Worm (Caenorhabditis elegans) whole organism, L2 larva: ENCODE measurements around the gene ddl-1.

ENCODE experiments used
- C34F6.9 ChIP-seq: fragments of 150-350 bp; optimal IDR thresholded peaks from 2 replicates; lab custom pipeline; 2014; ENCODE audit warnings: missing biosample characterization, missing genetic modification characterization
- F13H6.1 ChIP-seq: sonication (generic microtip); optimal IDR thresholded peaks from 2 replicates; lab custom pipeline; 2016; ENCODE audit warnings: missing genetic modification characterization, missing compliant biosample characterization
- ZK546.5 ChIP-seq: sonication (generic microtip); optimal IDR thresholded peaks from 2 replicates; lab custom pipeline; 2017; ENCODE audit warnings: missing biosample characterization, missing genetic modification characterization
- aly-2 ChIP-seq: fragments of 150-350 bp; optimal IDR thresholded peaks from 2 replicates; lab custom pipeline; 2014; ENCODE audit warnings: missing biosample characterization, missing genetic modification characterization
- ama-1 ChIP-seq: fragments of 150-350 bp; optimal IDR thresholded peaks from 2 replicates; lab custom pipeline; 2018; ENCODE audit warnings: inconsistent platforms
- blmp-1 ChIP-seq: sonication (generic microtip); optimal IDR thresholded peaks from 2 replicates; lab custom pipeline; 2017; ENCODE audit warnings: missing genetic modification characterization, mild to moderate bottlenecking, missing compliant biosample characterization, antibody characterized with exemption, moderate library complexity; ENCODE audit not compliant: insufficient read depth
- ceh-16 ChIP-seq: fragments of 150-350 bp; optimal IDR thresholded peaks from 2 replicates; lab custom pipeline; 2014; ENCODE audit warnings: missing biosample characterization, missing genetic modification characterization
- ceh-82 ChIP-seq: fragments of 150-350 bp; optimal IDR thresholded peaks from 2 replicates; lab custom pipeline; 2014; ENCODE audit warnings: missing biosample characterization, missing genetic modification characterization
- dmd-4 ChIP-seq: sonication (generic microtip); optimal IDR thresholded peaks from 2 replicates; lab custom pipeline; 2017; ENCODE audit warnings: missing biosample characterization, missing genetic modification characterization
- egl-27 ChIP-seq: sonication (generic microtip); optimal IDR thresholded peaks from 3 replicates; lab custom pipeline; 2017; ENCODE audit warnings: missing biosample characterization, missing genetic modification reagents, missing genetic modification characterization
- elt-1 ChIP-seq: fragments of 150-350 bp; optimal IDR thresholded peaks from 2 replicates; lab custom pipeline; 2014; ENCODE audit warnings: missing biosample characterization, missing genetic modification characterization
- elt-3 ChIP-seq: sonication (generic microtip); optimal IDR thresholded peaks from 2 replicates; lab custom pipeline; 2017; ENCODE audit warnings: missing biosample characterization, missing genetic modification characterization
- fos-1 ChIP-seq: fragments of 150-350 bp; optimal IDR thresholded peaks from 2 replicates; lab custom pipeline; 2014; ENCODE audit warnings: missing biosample characterization, missing genetic modification characterization
- gmeb-1 ChIP-seq: fragments of 150-350 bp; optimal IDR thresholded peaks from 2 replicates; lab custom pipeline; 2014; ENCODE audit warnings: missing biosample characterization, missing genetic modification characterization
- lin-11 ChIP-seq: fragments of 150-350 bp; sonication (generic microtip); optimal IDR thresholded peaks from 2 replicates; lab custom pipeline; 2014; ENCODE audit warnings: missing biosample characterization, missing genetic modification characterization, inconsistent platforms, mixed read lengths
- lin-13 ChIP-seq: fragments of 150-350 bp; optimal IDR thresholded peaks from 2 replicates; lab custom pipeline; 2014; ENCODE audit warnings: missing biosample characterization, missing genetic modification reagents, missing genetic modification characterization
- lin-39 ChIP-seq: fragments of 150-350 bp; optimal IDR thresholded peaks from 2 replicates; lab custom pipeline; 2014; ENCODE audit warnings: missing biosample characterization, missing genetic modification reagents, missing genetic modification characterization
- lsy-2 ChIP-seq, 2 experiments: fragments of 150-350 bp in 1 of 2; sonication (generic microtip) in 1 of 2; optimal IDR thresholded peaks; 2 replicates each; lab custom pipeline; 2014 to 2017; ENCODE audit warnings: missing biosample characterization in 2 of 2, missing genetic modification characterization in 2 of 2
- mab-5 ChIP-seq: fragments of 150-350 bp; optimal IDR thresholded peaks from 2 replicates; lab custom pipeline; 2014; ENCODE audit warnings: missing biosample characterization, missing genetic modification characterization
- mdl-1 ChIP-seq, 2 experiments: fragments of 150-350 bp in 1 of 2; sonication (generic microtip) in 1 of 2; optimal IDR thresholded peaks; 2 replicates each; lab custom pipeline; 2017; ENCODE audit warnings: missing biosample characterization in 2 of 2, missing genetic modification characterization in 2 of 2
- nhr-11 ChIP-seq: fragments of 150-350 bp; optimal IDR thresholded peaks from 2 replicates; lab custom pipeline; 2014; ENCODE audit warnings: missing biosample characterization, missing genetic modification characterization
- nhr-12 ChIP-seq: fragments of 150-350 bp; optimal IDR thresholded peaks from 2 replicates; lab custom pipeline; 2014; ENCODE audit warnings: missing biosample characterization, missing genetic modification characterization
- nhr-129 ChIP-seq: fragments of 150-350 bp; optimal IDR thresholded peaks from 2 replicates; lab custom pipeline; 2014; ENCODE audit warnings: missing biosample characterization, missing genetic modification characterization
- nhr-21 ChIP-seq: fragments of 150-350 bp; optimal IDR thresholded peaks from 2 replicates; lab custom pipeline; 2014; ENCODE audit warnings: missing biosample characterization, missing genetic modification characterization
- nhr-237 ChIP-seq: fragments of 150-350 bp; optimal IDR thresholded peaks from 2 replicates; lab custom pipeline; 2014; ENCODE audit warnings: missing biosample characterization, missing genetic modification characterization
- nhr-6 ChIP-seq: fragments of 150-350 bp; optimal IDR thresholded peaks from 2 replicates; lab custom pipeline; 2014; ENCODE audit warnings: missing biosample characterization, missing genetic modification characterization
- skn-1 ChIP-seq: sonication (generic microtip); optimal IDR thresholded peaks from 2 replicates; lab custom pipeline; 2017; ENCODE audit warnings: missing biosample characterization, missing genetic modification characterization
- sma-9 ChIP-seq, 2 experiments: fragments of 150-350 bp in 1 of 2; sonication (generic microtip) in 1 of 2; optimal IDR thresholded peaks; 2 replicates each; lab custom pipeline; 2014 to 2016; ENCODE audit warnings: missing genetic modification characterization in 2 of 2, mild to moderate bottlenecking in 1 of 2, missing biosample characterization in 1 of 2, missing compliant biosample characterization in 1 of 2, missing genetic modification reagents in 1 of 2, moderate library complexity in 1 of 2
- snpc-4 ChIP-seq: fragments of 150-350 bp; optimal IDR thresholded peaks from 2 replicates; lab custom pipeline; 2014; ENCODE audit warnings: missing biosample characterization, missing genetic modification characterization
- unc-39 ChIP-seq: fragments of 150-350 bp; optimal IDR thresholded peaks from 2 replicates; lab custom pipeline; 2014; ENCODE audit warnings: missing biosample characterization, missing genetic modification characterization
- unc-55 ChIP-seq: fragments of 150-350 bp; sonication (generic microtip); optimal IDR thresholded peaks from 3 replicates; lab custom pipeline; 2014; ENCODE audit warnings: missing biosample characterization, missing genetic modification reagents, missing genetic modification characterization
- unc-62 ChIP-seq: fragments of 150-350 bp; optimal IDR thresholded peaks from 2 replicates; lab custom pipeline; 2014; ENCODE audit warnings: missing biosample characterization, missing genetic modification reagents, missing genetic modification characterization
- zag-1 ChIP-seq: fragments of 150-350 bp; optimal IDR thresholded peaks from 2 replicates; lab custom pipeline; 2014; ENCODE audit warnings: missing biosample characterization, missing genetic modification characterization
- ztf-1 ChIP-seq: fragments of 200-800 bp; sonication (Bioruptor generic); conservative IDR thresholded peaks from 2 replicates; pipeline ENCODE4 v1.3.6; 2022; ENCODE audit warnings: missing genetic modification characterization, missing compliant biosample characterization
- ztf-11 ChIP-seq: sonication (generic microtip); optimal IDR thresholded peaks from 2 replicates; lab custom pipeline; 2017; ENCODE audit warnings: missing biosample characterization, missing genetic modification characterization
- ztf-4 ChIP-seq: fragments of 150-350 bp; optimal IDR thresholded peaks from 2 replicates; lab custom pipeline; 2014; ENCODE audit warnings: missing biosample characterization, missing genetic modification characterization

Gene ddl-1

DNA sequence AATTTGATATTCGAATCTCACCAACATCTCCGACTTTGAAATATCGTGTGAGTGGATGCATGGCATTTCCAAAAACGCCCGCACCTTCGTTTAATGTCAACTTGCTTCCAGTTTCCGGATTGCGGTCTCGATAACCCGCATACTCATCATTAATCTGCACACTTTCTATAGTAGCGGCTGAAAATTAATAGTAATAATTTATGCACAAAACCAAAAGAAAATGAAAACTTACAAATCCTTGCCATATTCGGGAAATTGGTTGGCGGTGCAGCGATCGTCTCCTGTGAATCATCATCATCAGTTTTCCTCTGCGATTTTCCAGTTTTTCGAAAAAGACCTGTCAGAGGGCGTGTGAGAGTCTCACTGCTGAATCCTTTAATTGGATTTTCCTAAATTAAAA lies 12.0 kb upstream of the ddl-1 start:
- TF ChIP-seq unc-55 (GFP tag; lab: Kevin White, UChicago) (no peak), nhr-6 (tag; lab: Kevin White, UChicago) (no peak), aly-2 (no peak), lin-11 (tag; lab: Kevin White, UChicago) (no peak)

DNA sequence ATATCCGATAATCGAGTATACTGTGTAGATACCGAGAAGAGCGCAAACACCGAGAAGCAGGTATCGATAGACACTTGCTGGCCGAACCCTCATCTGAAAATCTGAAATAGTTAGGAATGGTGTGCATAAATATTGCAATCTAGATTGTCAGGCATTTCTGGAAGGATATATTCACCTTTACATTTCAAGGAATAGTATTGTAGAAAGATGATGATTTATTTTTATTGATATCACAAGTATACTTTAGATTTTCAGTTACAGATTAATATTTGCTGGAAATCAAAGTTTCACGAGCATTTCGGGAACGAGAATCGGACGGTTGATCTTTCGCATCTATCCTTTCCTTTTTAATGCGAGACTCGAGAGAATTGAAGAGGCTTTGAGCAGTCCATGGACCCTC lies 11.5 kb upstream of the ddl-1 start, which contains the start of gene fut-3:
Gene fut-3, minus strand, starts transcription at position 101 of the 400 bp plus-strand sequence.
- TF ChIP-seq gmeb-1 (no peak), elt-1 (tag; lab: Kevin White, UChicago) (no peak), snpc-4 (tag; lab: Kevin White, UChicago) (no peak), C34F6.9 (tag; lab: Kevin White, UChicago) (no peak), mab-5 (tag; lab: Kevin White, UChicago) (no peak), ztf-1 (GFP tag; lab: Robert Waterston, UW) (no peak), skn-1 (tag; lab: Kevin White, UChicago) (no peak), egl-27 (tag; lab: Kevin White, UChicago) (no peak), ztf-4 (tag; lab: Kevin White, UChicago) (no peak), ZK546.5 (tag; lab: Kevin White, UChicago) (no peak), nhr-21 (tag; lab: Kevin White, UChicago) (no peak), nhr-237 (tag; lab: Kevin White, UChicago) (no peak), dmd-4 (tag; lab: Kevin White, UChicago) (no peak), unc-39 (tag; lab: Kevin White, UChicago) (no peak), sma-9 (GFP tag; optimal IDR thresholded peaks at IDR 0.05; lab: Kevin White, UChicago) (no peak), sma-9 (tag; optimal IDR thresholded peaks at IDR 0.05; lab: Kevin White, UChicago) (no peak), unc-62 (GFP tag; lab: Kevin White, UChicago) (no peak), blmp-1 (tag; lab: Kevin White, UChicago) (no peak)

DNA sequence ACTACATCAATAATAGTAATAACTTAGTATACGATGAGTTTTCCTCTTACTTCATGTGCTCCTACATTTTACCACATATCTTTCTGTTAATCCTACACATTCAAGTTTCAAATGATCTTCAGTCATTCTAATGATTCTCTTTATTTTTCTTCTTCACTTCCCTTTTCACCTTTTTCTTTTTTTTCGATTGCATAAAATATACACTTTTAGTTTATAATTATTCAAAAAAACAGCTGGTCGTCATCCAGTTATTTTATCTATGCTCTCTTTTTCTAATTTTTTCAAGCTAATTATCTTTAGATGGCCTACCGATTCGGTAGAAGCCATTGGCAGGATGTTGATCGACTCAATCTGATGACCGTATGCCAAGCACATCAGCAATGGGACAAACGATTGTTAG lies 6.0 kb upstream of the ddl-1 start, which contains the start of gene F59E12.1:
Gene F59E12.1, plus strand, starts transcription at position 301 of the 400 bp plus-strand sequence.
- TF ChIP-seq nhr-12 (tag; lab: Kevin White, UChicago), result no peak
- no peak for TF ChIP-seq skn-1 (tag; lab: Kevin White, UChicago)
- no peak for TF ChIP-seq nhr-21 (tag; lab: Kevin White, UChicago)
- TF ChIP-seq lin-39 (tag; lab: Kevin White, UChicago), result no peak
- TF ChIP-seq ztf-11 (tag; lab: Kevin White, UChicago), result no peak

ce11 chrII:5652334-5652733 lies 4.2 kb upstream of the ddl-1 start, which contains the start of gene bli-2:
Gene bli-2, minus strand, starts transcription at chrII:5652434.
- TF ChIP-seq mdl-1 (tag; optimal IDR thresholded peaks at IDR 0.05; lab: Kevin White, UChicago) (no peak), nhr-11 (tag; lab: Kevin White, UChicago) (no peak), blmp-1 (tag; lab: Kevin White, UChicago) (no peak), lsy-2 (tag; optimal IDR thresholded peaks at IDR 0.05; lab: Kevin White, UChicago) (no peak), nhr-21 (tag; lab: Kevin White, UChicago) (no peak), nhr-12 (tag; lab: Kevin White, UChicago) (no peak), fos-1 (tag; lab: Kevin White, UChicago) (no peak), ztf-1 (GFP tag; lab: Robert Waterston, UW) (no peak), nhr-129 (tag; lab: Kevin White, UChicago) (no peak), aly-2 (no peak), skn-1 (tag; lab: Kevin White, UChicago) (no peak), zag-1 (tag; lab: Kevin White, UChicago) (no peak), elt-3 (tag; lab: Kevin White, UChicago) (no peak), ceh-82 (no peak)
- TF ChIP-seq, all 48 proteins: peak for 0

DNA sequence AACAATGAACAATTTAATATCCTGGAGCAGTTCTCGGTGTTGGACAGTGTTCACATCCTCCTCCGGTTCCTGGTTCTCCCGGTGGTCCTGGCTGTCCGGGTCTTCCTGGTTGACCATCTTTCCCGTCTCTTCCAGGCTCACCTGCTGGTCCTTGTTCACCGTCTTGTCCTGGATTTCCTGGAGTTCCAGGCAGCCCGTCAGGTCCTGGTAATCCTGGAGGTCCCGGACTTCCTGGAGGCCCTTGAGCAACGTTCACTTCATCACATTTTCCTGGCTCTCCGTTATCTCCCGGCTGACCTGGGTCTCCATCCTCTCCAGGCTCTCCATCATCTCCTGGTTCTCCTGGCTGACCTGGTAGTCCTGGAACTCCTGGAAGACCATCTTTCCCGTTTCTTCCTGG lies 3.3 kb upstream of the ddl-1 start:
- TF ChIP-seq gmeb-1 (no peak), nhr-12 (tag; lab: Kevin White, UChicago) (no peak), ama-1 (no peak), snpc-4 (tag; lab: Kevin White, UChicago) (no peak), ztf-1 (GFP tag; lab: Robert Waterston, UW) (no peak), elt-1 (tag; lab: Kevin White, UChicago) (no peak), ZK546.5 (tag; lab: Kevin White, UChicago) (no peak), ztf-11 (tag; lab: Kevin White, UChicago) (no peak), unc-39 (tag; lab: Kevin White, UChicago) (no peak), F13H6.1 (tag; lab: Kevin White, UChicago) (no peak), fos-1 (tag; lab: Kevin White, UChicago) (no peak), lin-13 (no peak), ceh-16 (tag; lab: Kevin White, UChicago) (no peak), unc-62 (GFP tag; lab: Kevin White, UChicago) (no peak), aly-2 (no peak)
- TF ChIP-seq, all 48 proteins: peak for 0
